Fruit fly (Drosophila melanogaster) whole organism, adult: ENCODE results near the gene CG43993.

ENCODE experiments used
- CG11617 ChIP-seq: fragments of 200-800 bp; sonication (Bioruptor generic); optimal IDR thresholded peaks from 2 replicates; lab custom pipeline; 2017; ENCODE audit warnings: mild to moderate bottlenecking, missing biosample characterization, missing genetic modification reagents, missing genetic modification characterization
- CG12768 ChIP-seq: fragments of 200-800 bp; sonication (Bioruptor generic); optimal IDR thresholded peaks from 2 replicates; lab custom pipeline; 2017; ENCODE audit warnings: missing biosample characterization, missing genetic modification characterization, mild to moderate bottlenecking, moderate library complexity, missing genetic modification reagents
- CG14711 ChIP-seq: fragments of 200-800 bp; sonication (Bioruptor generic); optimal IDR thresholded peaks from 2 replicates; lab custom pipeline; 2018; ENCODE audit warnings: missing biosample characterization, mild to moderate bottlenecking, missing genetic modification characterization, moderate library complexity
- CG1620 ChIP-seq: fragments of 200-800 bp; sonication (Bioruptor generic); optimal IDR thresholded peaks from 2 replicates; lab custom pipeline; 2016; ENCODE audit warnings: missing biosample characterization, missing genetic modification characterization
- CG33017 ChIP-seq: fragments of 200-800 bp; sonication (Bioruptor generic); optimal IDR thresholded peaks from 2 replicates; lab custom pipeline; 2018; ENCODE audit warnings: missing biosample characterization, mild to moderate bottlenecking, missing genetic modification characterization, moderate library complexity
- Crg-1 ChIP-seq: fragments of 200-800 bp; sonication (Bioruptor generic); optimal IDR thresholded peaks from 2 replicates; lab custom pipeline; 2016; ENCODE audit warnings: missing biosample characterization, missing genetic modification characterization
- Mnt ChIP-seq: fragments of 200-800 bp; sonication (Bioruptor generic); optimal IDR thresholded peaks from 2 replicates; lab custom pipeline; 2016; ENCODE audit warnings: missing biosample characterization, mild to moderate bottlenecking, missing genetic modification characterization
- kay ChIP-seq: fragments of 200-800 bp; sonication (Bioruptor generic); peaks from one replicate; lab custom pipeline; 2016; ENCODE audit warnings: missing biosample characterization, missing genetic modification characterization, borderline replicate concordance
- ovo ChIP-seq: fragments of 200-800 bp; sonication (Bioruptor generic); optimal IDR thresholded peaks from 2 replicates; lab custom pipeline; 2016; ENCODE audit warnings: missing biosample characterization, missing genetic modification characterization
- pad ChIP-seq: fragments of 200-800 bp; sonication (Bioruptor generic); optimal IDR thresholded peaks from 3 replicates; lab custom pipeline; 2017; ENCODE audit warnings: missing biosample characterization, missing genetic modification characterization, mild to moderate bottlenecking, moderate library complexity, missing genetic modification reagents
- toe ChIP-seq: fragments of 200-800 bp; sonication (Bioruptor generic); optimal IDR thresholded peaks from 2 replicates; lab custom pipeline; 2016; ENCODE audit warnings: missing biosample characterization, missing genetic modification characterization

dm6 chr3L:12077348-12077747 is 45.0 kb downstream of the CG43993 start:
- TF ChIP-seq CG1620, result peak; percentile 14
- TF ChIP-seq CG14711 (tag; lab: Kevin White, UChicago), result peak; percentile 62
- no peak for TF ChIP-seq toe (GFP tag; lab: Kevin White, UChicago)
- peak; percentile 26 for TF ChIP-seq pad (GFP tag; lab: Kevin White, UChicago)
- TF ChIP-seq Mnt (GFP tag; lab: Kevin White, UChicago), result no peak
- peak; percentile 49 for TF ChIP-seq CG11617
- no peak for TF ChIP-seq ovo (GFP tag; lab: Kevin White, UChicago)
- no peak for TF ChIP-seq Crg-1 (GFP tag; lab: Kevin White, UChicago)
- TF ChIP-seq CG33017, result no peak
- TF ChIP-seq CG12768 (GFP tag; lab: Kevin White, UChicago), result no peak
- peak; percentile 64 for TF ChIP-seq kay (GFP tag; lab: Kevin White, UChicago)
